Fruit fly (Drosophila melanogaster) S2 (cell line): Measurements from ENCODE around the gene p38a.

Source experiments
- CG8478 ChIP-seq: fragments of >200 bp; optimal IDR thresholded peaks from 2 replicates; lab custom pipeline; 2018
- CTCF ChIP-seq, 2 experiments: fragments of >200 bp; optimal IDR thresholded peaks; 2 replicates each; lab custom pipeline; 2018

dm6 chr3R:24143372-24143771 is 8.7 kb downstream of the p38a start:
- TF ChIP-seq CTCF (optimal IDR thresholded peaks at IDR 0.05; lab: Kevin White, UChicago): no peak
- TF ChIP-seq CG8478 (lab: Kevin White, UChicago): no peak
